Fruit fly (Drosophila melanogaster): ENCODE data around the gene CG14362.

dm6 chr3R:13815022-13815440 is 40.2 kb downstream of the CG14362 start:
- TF ChIP-seq Myc (optimal IDR thresholded peaks at IDR 0.05) (no peak), lola (GFP tag; optimal IDR thresholded peaks at IDR 0.05) (no peak), dl (GFP tag; optimal IDR thresholded peaks at IDR 0.05; ENCODE audit: insufficient read depth in 1 of 2, partially characterized antibody in 2 of 2) (no peak), brk (GFP tag; optimal IDR thresholded peaks at IDR 0.05) (no peak), fru (GFP tag; optimal IDR thresholded peaks at IDR 0.05) (no peak), tai (GFP tag; optimal IDR thresholded peaks at IDR 0.05) (no peak), dmrt93B (GFP tag; optimal IDR thresholded peaks at IDR 0.05) (no peak), pan (optimal IDR thresholded peaks at IDR 0.05) (no peak), h (GFP tag; optimal IDR thresholded peaks at IDR 0.05) (no peak), usp (GFP tag; optimal IDR thresholded peaks at IDR 0.05) (no peak), Abd-B (GFP tag; optimal IDR thresholded peaks at IDR 0.05) (no peak)
